Worm (Caenorhabditis elegans) whole organism, L4 larva: Measurements from ENCODE around the gene srx-36.

ENCODE experiments used
- nhr-28 ChIP-seq: fragments of 150-350 bp; optimal IDR thresholded peaks from 2 replicates; lab custom pipeline; 2014; ENCODE audit warnings: missing biosample characterization, missing genetic modification characterization
- saeg-2 ChIP-seq: fragments of 200-800 bp; sonication (Bioruptor generic); IDR thresholded peaks from 2 replicates; pipeline ENCODE4 v1.3.6; 2022; ENCODE audit warnings: missing genetic modification reagents, missing genetic modification characterization, missing compliant biosample characterization

DNA sequence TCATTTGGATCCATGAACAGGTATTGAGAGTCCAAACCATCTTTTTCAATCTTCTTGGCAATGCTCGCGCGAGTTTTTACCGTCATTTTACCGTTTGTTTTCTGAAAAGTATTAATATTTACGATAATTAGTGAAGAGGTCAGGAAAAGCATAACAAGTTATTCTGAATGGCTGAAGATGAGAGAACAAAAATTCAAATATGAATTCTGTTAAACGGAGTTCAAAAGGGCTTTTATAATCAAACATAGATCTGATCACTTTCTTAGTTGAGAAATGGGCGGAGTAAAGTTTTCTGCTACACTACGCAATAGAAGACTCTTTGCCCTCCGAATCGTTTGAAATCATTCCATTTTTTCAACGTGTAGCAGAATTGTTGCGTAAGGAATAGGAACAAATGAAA, 22.2 kb upstream of the srx-36 start, which contains the start of gene fat-7:
- TF ChIP-seq saeg-2 (no peak), nhr-28 (no peak)
